Worm (Caenorhabditis elegans) whole organism, mixed stage, embryonic: Measurements from ENCODE around the gene try-5.

Source experiments
- elt-3 ChIP-seq: fragments of 150-350 bp; optimal IDR thresholded peaks from 2 replicates; lab custom pipeline; 2014; ENCODE audit warnings: missing biosample characterization, missing genetic modification characterization
- lin-32 ChIP-seq: fragments of 200-800 bp; sonication (Bioruptor generic); optimal IDR thresholded peaks from 2 replicates; lab custom pipeline; 2018; ENCODE audit warnings: mild to moderate bottlenecking, missing genetic modification characterization, missing compliant biosample characterization
- lsy-2 ChIP-seq: fragments of 150-350 bp; optimal IDR thresholded peaks from 2 replicates; lab custom pipeline; 2014; ENCODE audit warnings: missing biosample characterization, missing genetic modification characterization
- nhr-76 ChIP-seq: sonication (generic microtip); optimal IDR thresholded peaks from 2 replicates; lab custom pipeline; 2017; ENCODE audit warnings: missing biosample characterization, missing genetic modification characterization
- pha-4 ChIP-seq: fragments of 150-350 bp; optimal IDR thresholded peaks from 2 replicates; lab custom pipeline; 2018; ENCODE audit warnings: missing biosample characterization, missing genetic modification reagents, missing genetic modification characterization
- snpc-4 ChIP-seq: fragments of 150-350 bp; optimal IDR thresholded peaks from 2 replicates; lab custom pipeline; 2014; ENCODE audit warnings: missing biosample characterization, missing genetic modification characterization
- unc-39 ChIP-seq: fragments of 150-350 bp; optimal IDR thresholded peaks from 2 replicates; lab custom pipeline; 2014; ENCODE audit warnings: missing biosample characterization, missing genetic modification characterization
- ztf-11 ChIP-seq: fragments of 150-350 bp; optimal IDR thresholded peaks from 2 replicates; lab custom pipeline; 2014; ENCODE audit warnings: missing biosample characterization, missing genetic modification characterization

DNA sequence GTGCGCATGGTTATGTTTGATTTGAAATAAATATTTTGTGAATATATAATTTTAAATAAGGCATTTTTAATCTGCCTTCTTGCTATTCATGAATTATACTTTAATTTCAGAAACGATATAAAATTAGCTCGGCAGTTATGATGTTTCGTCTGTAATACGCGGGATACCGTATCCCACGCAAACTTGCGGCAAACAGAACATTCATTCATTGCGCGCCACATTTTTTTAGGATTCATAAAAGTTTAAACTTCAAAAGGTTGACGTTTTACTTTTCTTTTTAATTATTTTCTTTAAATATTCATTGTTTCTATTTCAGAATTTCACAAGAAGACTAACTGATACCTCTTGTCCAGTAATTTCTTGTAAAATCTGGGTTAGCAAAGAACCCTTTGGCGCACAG lies 24.0 kb upstream of the try-5 start, which contains the start of gene tag-153:
- TF ChIP-seq elt-3 (tag; lab: Kevin White, UChicago) (no peak), nhr-76 (no peak), snpc-4 (tag; lab: Kevin White, UChicago) (no peak), pha-4 (tag; lab: Kevin White, UChicago) (no peak), ztf-11 (tag; lab: Kevin White, UChicago) (no peak), lin-32 (GFP tag; lab: Kevin White, UChicago) (no peak), unc-39 (tag; lab: Kevin White, UChicago) (no peak), lsy-2 (no peak)
